Worm (Caenorhabditis elegans): ENCODE measurements around the gene C06E1.11.

DNA sequence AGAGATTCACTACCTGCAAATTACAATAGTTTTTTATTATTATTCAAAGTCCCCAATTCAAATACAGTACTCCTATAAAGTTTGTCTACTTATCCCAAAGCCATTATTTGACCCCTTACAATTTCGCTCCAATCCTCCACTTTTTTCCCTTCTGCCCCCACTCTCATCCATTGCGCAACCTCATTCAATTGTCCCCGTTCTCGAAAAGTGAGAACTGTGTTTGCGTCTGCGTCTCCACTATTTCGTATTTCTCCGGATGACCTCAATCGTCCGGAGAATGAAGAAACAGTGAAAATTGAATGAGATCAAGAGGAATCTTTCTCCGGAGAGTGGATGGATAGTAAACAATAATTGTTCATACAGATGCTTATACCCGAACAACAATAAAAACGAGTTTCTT lies 19.8 kb downstream of the C06E1.11 start:
- TF ChIP-seq ceh-24 (tag; optimal IDR thresholded peaks at IDR 0.05) (no peak), ahr-1 (tag; optimal IDR thresholded peaks at IDR 0.05) (no peak), ceh-2 (tag; optimal IDR thresholded peaks at IDR 0.05) (no peak), unc-86 (tag; optimal IDR thresholded peaks at IDR 0.05) (no peak), C08G9.2 (tag; optimal IDR thresholded peaks at IDR 0.05) (no peak), ama-1 (optimal IDR thresholded peaks at IDR 0.05) (no peak), ceh-34 (tag; optimal IDR thresholded peaks at IDR 0.05) (no peak), sox-4 (tag; optimal IDR thresholded peaks at IDR 0.05) (no peak), pqm-1 (tag; optimal IDR thresholded peaks at IDR 0.05) (no peak), lin-11 (tag; optimal IDR thresholded peaks at IDR 0.05) (no peak), nhr-11 (tag; optimal IDR thresholded peaks at IDR 0.05) (no peak), lim-6 (tag; optimal IDR thresholded peaks at IDR 0.05) (no peak), pha-4 (tag; optimal IDR thresholded peaks at IDR 0.05) (no peak), tbx-2 (tag; optimal IDR thresholded peaks at IDR 0.05) (no peak)
